Fruit fly (Drosophila melanogaster): ENCODE results near the gene CG9396.

Gene CG9396

DNA sequence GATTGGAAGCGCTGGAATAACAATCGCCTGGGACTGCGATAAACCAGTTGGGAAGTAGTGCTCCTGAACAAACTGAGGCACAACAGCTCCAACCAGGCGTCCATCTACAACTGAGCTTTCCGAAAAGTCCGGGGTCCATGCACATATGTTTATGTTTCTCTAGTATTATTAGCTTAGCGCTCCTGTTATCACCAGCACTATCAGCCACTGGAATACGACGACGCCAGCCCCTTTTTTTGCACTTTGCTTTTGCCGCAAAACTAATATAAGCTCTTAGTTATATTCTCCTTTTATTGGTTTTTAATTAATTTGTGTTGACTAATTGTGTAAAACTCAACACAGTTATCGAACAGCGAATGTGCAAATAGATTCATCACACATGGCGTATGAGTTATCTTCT, at the start of gene CG9396:
Gene CG9396 (minus strand): TSS at position 101 of the 400 bp plus-strand sequence.
- TF ChIP-seq CG17801 (GFP tag; optimal IDR thresholded peaks at IDR 0.05; ENCODE audit: partially characterized antibody): no peak

DNA sequence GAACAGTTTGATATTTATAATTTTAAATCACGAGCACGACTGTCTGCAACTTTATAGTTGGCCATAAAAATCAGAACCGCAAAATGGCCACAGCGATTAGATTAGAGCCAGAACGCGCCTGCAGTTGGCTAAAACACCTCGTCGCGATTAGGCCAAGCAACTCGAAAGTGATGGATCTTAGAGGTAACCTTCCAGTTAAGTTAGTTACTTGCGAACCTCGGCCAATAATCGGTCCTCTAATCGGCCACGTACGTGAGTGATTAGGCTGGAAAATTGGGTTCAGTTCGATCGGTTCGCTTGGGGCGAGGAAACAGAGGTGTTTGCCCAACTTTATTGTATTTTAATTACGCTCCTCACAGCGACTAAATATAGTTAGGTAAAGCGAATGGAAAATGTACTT, 48.9 kb upstream of the CG9396 start:
- no peak for TF ChIP-seq CG17801 (GFP tag; optimal IDR thresholded peaks at IDR 0.05; ENCODE audit: partially characterized antibody)

DNA sequence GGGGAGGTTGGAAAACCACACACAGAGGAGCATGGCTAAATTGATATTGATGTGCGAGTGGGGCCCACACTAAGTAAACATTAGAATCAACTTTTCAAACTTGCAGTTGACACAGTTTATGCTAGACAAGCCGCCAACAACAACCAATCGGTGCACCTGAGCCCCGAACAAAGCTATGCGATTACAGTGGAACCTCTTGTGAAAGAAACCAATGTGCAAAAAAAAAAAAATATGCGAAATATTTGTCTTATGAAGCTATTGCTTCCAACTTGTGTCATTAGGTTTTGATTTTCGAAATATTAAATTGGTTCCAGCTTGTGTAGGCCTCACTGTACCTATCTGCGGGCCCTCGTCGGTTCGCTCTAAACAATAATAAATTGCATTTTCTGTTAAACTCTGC, 46.9 kb upstream of the CG9396 start:
- peak; percentile 85 for TF ChIP-seq CG17801 (GFP tag; optimal IDR thresholded peaks at IDR 0.05; ENCODE audit: partially characterized antibody)

DNA sequence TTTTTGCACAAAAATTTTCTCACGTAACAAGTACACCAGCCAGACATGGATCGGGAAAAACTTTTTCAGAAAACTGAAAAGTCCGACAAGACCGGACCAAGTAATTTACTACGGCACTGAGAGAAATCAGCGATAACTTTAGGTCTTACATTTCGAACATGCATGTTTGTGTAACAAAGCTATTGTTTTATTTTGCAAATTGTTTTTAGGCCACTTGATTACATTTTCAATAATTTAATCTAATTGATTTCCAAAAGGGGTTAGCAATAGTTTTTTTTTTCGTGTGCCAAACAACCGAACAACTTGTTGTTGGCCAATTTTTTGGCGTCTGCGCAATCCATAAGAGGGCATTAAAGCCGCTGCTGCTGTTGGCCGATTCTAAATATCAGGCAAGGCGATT, 41.7 kb upstream of the CG9396 start:
- no peak for TF ChIP-seq CG17801 (GFP tag; optimal IDR thresholded peaks at IDR 0.05; ENCODE audit: partially characterized antibody)

DNA sequence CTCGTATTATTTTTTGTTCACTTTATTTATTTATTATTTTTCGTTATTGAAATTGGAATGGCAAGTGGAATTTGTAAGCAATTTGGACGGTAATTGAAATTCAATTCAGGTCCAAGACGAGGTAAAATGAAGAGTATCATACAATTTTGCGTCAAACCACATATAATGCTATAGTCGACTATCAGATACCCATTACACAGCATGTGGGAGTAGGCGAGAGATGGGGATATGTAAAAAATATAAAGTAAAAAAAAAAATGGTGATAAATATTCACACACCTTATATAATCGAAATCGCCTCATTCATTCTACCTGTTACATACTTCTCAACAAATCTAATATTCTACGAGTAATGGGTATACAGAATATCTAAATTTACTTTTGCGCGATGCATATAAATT, 40.8 kb upstream of the CG9396 start:
- TF ChIP-seq CG17801 (GFP tag; optimal IDR thresholded peaks at IDR 0.05; ENCODE audit: partially characterized antibody): no peak

DNA sequence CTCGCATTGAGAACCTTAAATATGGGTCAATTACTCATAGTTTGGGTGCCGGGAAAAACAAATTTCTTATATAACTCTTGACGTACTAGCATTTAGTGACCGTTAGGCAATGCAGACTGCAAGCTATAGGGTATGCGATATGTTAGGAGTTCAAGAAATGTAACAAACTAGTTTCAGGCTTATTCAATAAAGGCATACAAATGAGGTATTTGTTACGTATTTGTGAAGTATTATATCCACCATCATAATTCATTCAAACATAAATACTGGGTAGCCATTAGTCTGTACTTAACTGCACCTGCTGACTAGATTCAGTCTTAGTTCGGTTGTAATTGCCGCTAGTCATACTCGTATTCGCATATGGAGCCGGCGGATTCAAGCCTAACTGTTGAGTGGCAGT, 36.8 kb upstream of the CG9396 start:
- no peak for TF ChIP-seq CG17801 (GFP tag; optimal IDR thresholded peaks at IDR 0.05; ENCODE audit: partially characterized antibody)

DNA sequence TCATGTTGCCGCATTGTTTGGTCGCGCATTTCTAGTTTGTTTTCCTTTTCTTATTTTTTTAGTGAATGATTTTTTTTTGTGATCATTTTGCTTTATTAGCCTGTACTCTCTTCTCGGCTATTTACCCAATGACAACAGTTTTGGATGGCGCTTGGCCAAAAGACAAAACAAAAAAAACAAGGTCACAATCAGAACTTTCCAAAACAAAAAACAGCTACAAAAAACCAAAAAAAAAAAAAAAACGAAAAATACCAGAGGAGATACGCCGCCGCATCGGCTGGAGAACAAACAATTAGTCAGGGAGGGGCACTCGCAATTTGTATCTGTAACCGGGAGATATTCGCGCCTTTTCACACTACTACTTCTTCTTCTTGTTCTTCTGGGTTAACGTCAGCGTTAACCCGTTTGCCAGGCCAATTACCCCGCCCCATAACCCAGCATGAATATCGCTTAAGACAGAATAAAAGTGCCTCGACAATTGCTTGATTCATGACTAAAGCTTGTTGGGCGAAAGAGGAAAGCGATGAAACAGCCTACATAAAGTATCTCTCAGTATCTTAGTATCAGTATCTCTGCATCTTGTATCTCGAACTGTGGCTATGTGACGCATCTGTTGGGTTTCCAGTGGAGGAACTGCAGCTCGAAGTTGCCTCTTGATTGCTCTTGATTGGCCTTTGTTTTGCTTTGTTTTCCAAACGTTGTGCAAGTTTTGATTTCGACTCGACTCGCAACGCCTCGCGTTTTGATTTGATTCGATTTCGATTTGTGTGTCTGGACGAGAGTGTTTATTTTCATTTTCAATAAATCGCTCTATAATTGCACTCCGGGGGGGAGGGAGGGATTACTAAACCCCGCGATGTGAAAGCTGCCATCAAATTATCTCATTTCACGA, 35.7 kb upstream of the CG9396 start:
- no peak for TF ChIP-seq CG17801 (GFP tag; optimal IDR thresholded peaks at IDR 0.05; ENCODE audit: partially characterized antibody)

DNA sequence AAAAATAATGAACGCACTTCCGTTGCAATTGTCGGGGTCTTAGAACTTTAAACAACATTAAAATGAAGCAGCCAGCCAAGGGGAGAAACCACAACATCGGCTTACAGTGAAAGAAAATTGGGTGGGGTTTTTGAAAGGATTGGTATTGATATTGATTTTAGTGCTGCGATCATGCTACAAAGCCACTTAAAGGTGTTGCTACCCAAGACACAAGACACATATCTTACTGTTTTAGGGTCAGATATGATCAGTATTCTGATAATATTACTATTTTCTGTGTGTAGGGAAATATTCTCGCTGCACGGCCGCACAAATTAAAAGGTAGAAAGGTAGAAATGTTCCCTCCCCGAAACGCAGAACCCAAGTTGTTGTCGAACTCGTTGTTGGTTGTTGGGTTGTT, 33.7 kb upstream of the CG9396 start:
- TF ChIP-seq CG17801 (GFP tag; optimal IDR thresholded peaks at IDR 0.05; ENCODE audit: partially characterized antibody): no peak

DNA sequence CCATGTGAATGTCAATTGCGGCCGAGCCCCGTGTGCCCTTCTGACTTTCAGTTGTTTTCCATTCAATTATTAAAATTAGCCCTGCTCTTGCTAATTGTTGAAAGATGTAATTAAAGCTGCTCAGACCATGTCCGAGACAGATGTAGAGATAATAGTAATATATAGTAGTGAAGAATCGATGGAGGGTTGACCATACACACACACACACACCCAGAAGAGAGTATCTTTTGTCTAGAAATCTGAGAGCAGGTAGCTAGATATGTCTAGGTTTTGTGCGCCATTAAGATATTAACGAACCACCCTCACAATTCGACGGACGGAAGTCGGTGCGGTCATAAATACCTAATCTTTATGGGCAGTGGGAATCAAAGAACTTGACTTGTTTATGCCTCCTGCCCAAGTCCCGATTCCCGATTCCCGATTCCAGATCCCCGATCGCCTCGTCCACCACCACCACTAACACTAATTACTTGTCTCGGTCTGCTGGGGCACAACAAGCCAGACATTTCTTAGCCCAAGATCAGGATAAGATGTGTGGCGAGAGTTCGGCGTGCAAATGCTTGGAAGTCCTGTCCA, 33.1 kb upstream of the CG9396 start:
- TF ChIP-seq CG17801 (GFP tag; optimal IDR thresholded peaks at IDR 0.05; ENCODE audit: partially characterized antibody): no peak

DNA sequence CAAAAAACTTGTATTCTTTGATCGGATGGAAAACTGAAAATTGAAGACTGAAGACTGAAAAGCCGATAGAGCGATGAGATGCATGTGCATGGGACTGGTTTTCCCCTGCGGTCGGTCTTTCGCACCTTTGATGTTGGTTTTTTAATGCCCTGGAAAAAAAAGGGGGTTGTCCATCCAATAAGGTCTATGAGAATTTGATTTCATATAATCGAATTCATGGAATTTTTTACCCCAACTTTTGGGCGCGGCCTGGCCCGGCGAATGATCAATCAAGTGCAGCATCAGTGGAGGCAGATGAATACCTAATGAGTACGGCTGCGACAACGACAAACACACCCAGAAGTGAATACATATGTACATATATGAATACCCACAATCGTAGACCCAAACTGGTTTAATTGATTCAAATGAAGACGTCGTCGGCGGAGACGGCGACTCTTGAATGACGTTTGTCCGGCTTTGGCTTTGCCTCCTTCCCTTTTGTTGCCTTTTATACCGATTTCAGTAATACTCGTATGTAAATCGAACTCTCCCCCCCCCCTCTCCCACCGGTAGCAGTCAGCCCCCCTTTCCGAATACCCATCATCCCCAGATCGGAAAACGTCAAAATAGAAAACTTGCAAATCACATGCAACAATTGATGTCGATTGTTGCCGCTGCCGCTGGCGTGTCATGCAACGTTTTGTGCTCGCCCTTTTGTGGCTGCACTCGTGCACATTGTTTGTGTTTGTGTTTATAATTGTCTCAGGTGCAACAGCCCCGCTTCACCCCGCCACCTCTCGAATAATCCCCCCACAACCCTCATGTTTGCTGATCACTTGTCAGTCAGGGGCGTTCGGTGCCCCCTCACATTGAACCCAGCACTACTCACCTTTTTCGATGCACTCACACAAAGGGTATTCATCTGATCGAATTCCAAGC, 31.9 kb upstream of the CG9396 start:
- TF ChIP-seq CG17801 (GFP tag; optimal IDR thresholded peaks at IDR 0.05; ENCODE audit: partially characterized antibody): no peak

DNA sequence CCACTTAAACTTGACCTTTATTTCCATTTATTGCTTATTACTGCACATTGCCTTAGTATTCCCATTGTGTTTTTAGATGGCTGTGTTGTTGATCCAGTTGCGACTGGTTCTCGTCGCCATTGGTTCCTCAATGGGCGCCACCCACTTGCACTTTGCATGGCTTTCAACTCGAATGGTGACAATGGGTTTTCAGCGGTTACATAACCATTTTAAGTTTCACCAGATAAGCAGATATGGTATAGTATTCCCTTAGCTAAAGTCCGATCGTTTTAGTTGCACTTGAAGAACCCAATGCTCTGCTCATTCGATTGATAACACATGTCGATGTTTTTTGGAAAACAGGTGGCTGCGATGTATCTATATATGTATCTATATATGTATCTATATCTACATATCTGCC, 30.5 kb upstream of the CG9396 start:
- TF ChIP-seq CG17801 (GFP tag; optimal IDR thresholded peaks at IDR 0.05; ENCODE audit: partially characterized antibody): peak; percentile 40

DNA sequence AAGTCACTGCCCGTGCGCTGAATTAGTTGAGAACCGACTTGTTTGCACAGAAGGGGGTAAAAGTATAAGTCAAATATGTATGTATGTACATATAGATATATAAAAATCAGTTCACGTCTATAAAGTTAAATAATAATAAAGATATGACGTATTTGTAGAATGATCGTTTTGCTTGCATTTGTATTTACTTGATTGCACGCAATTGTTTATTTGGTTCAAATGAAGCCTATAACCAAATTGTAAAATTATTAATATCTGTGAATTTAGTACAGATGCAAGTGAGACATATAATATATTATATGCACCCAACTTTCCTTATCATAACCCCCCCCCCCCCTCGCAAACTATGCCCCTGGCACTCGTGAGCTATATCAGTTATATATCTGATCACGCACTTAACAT, 29.1 kb upstream of the CG9396 start:
- TF ChIP-seq CG17801 (GFP tag; optimal IDR thresholded peaks at IDR 0.05; ENCODE audit: partially characterized antibody): peak; percentile 74

DNA sequence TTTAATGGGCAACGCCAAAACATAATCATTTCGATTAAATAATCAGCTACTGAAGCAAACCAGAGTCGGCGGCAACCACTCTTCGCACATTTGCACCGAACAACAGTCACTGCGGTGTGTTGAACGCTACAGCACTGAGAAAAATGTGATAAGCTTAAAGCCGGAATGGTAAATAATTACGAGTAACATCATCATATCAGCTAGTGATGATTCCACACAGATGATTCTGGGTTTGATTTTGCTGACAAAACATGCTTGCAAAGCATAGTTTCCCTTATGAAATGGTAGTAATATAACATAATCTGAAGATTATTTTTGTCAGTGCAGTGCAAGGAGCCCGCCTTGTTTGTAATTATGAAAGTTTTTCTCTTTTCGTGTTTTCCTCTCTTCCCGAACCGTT, 26.7 kb upstream of the CG9396 start:
- TF ChIP-seq CG17801 (GFP tag; optimal IDR thresholded peaks at IDR 0.05; ENCODE audit: partially characterized antibody): no peak

DNA sequence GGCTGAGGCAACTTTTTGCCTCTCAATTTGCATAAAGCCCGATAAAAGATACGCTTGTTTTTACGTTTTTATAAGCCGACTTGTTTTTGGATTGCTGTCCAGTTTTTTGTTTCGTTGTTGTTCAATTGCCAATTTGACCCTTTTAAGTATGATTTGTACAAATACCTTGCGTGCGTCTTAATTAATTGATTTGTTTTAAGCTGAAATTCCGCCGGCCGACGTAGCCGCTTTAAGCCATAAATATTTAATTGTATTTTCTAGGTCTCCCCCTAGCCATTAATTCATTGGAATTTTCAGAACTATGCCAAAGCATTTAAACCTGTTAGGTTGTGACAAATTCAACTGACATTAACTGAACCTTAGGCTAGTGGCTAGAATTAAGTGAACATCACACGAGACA, 25.2 kb upstream of the CG9396 start:
- no peak for TF ChIP-seq CG17801 (GFP tag; optimal IDR thresholded peaks at IDR 0.05; ENCODE audit: partially characterized antibody)

DNA sequence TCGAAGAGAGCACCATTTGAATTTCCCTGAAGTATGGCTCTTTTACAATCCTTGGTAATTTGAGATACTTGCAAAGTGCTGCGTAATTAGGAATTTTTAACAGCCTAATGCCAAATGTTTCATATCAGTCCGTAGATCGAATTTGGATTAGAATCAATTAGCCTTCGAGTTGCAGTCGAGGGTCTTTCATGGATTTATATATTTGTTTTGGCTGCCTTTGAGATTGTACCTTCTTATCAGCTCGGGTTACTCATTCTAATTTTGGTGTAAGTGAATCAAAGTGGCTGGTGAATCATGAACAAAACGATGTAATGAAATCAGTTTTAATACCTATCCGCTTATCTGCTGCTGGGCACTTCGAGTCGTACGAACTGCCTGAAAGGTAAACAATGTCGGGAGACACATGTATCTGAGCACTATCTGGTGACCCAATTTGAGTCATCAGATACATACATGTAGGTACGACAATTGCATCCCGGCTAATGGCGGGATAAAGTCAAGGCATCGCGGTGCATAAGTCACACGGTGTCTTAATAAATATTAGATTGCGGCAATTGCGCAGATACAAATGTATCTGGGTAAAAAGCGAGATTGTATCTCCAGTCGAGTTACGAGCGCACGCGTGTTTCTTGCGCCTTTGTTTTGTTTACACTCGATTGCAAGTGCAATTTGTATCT, 24.4 kb upstream of the CG9396 start:
- no peak for TF ChIP-seq CG17801 (GFP tag; optimal IDR thresholded peaks at IDR 0.05; ENCODE audit: partially characterized antibody)
